Worm (Caenorhabditis elegans): ENCODE measurements around the gene T03D3.5.

- TF ChIP-seq mdl-1 (tag; optimal IDR thresholded peaks at IDR 0.05), result no peak
- no peak for TF ChIP-seq ztf-11 (tag; optimal IDR thresholded peaks at IDR 0.05)
- TF ChIP-seq snpc-4 (tag; optimal IDR thresholded peaks at IDR 0.05), result no peak
- TF ChIP-seq aly-2 (tag; optimal IDR thresholded peaks at IDR 0.05), result no peak
Observed at ce11 chrV:2836501-2836900, 9.9 kb upstream of the T03D3.5 start, which contains the start of gene srj-45.
